Worm (Caenorhabditis elegans) whole organism, late embryonic: ENCODE data around the gene K10C2.8.

Experiments
- C08G9.2 ChIP-seq: sonication (generic microtip); optimal IDR thresholded peaks from 2 replicates; lab custom pipeline; 2016; ENCODE audit warnings: mild to moderate bottlenecking, missing genetic modification characterization, moderate library complexity, missing compliant biosample characterization
- ama-1 ChIP-seq: fragments of 150-350 bp; optimal IDR thresholded peaks from 2 replicates; lab custom pipeline; 2014
- ceh-19 ChIP-seq: fragments of 200-800 bp; sonication (Bioruptor generic); optimal IDR thresholded peaks from 2 replicates; lab custom pipeline; 2018; ENCODE audit warnings: mild to moderate bottlenecking, missing genetic modification characterization, missing compliant biosample characterization
- ceh-31 ChIP-seq: sonication (generic microtip); optimal IDR thresholded peaks from 2 replicates; lab custom pipeline; 2016; ENCODE audit warnings: missing genetic modification characterization, missing compliant biosample characterization
- ceh-45 ChIP-seq: fragments of 200-800 bp; sonication (Bioruptor generic); IDR thresholded peaks from 2 replicates; pipeline ENCODE4 v1.3.6; 2022; ENCODE audit warnings: missing genetic modification reagents, missing genetic modification characterization, missing compliant biosample characterization
- hlh-6 ChIP-seq: sonication (generic microtip); optimal IDR thresholded peaks from 2 replicates; lab custom pipeline; 2016; ENCODE audit warnings: missing genotype, missing genetic modification characterization, missing compliant biosample characterization
- lin-11 ChIP-seq: fragments of 200-800 bp; sonication (Bioruptor generic); optimal IDR thresholded peaks from 2 replicates; lab custom pipeline; 2018; ENCODE audit warnings: mild to moderate bottlenecking, missing genetic modification characterization, missing compliant biosample characterization
- pag-3 ChIP-seq: sonication (generic microtip); optimal IDR thresholded peaks from 2 replicates; lab custom pipeline; 2016; ENCODE audit warnings: missing compliant biosample characterization, missing genetic modification characterization, borderline replicate concordance
- pha-4 ChIP-seq: fragments of 150-350 bp; optimal IDR thresholded peaks from 2 replicates; lab custom pipeline; 2018; ENCODE audit warnings: missing biosample characterization, missing genetic modification reagents, missing genetic modification characterization
- sdc-2 ChIP-seq: sonication (generic microtip); optimal IDR thresholded peaks from 2 replicates; lab custom pipeline; 2016; ENCODE audit warnings: missing genotype, missing genetic modification characterization, missing compliant biosample characterization
- syd-9 ChIP-seq: sonication (generic microtip); optimal IDR thresholded peaks from 2 replicates; lab custom pipeline; 2016; ENCODE audit warnings: mild to moderate bottlenecking, missing genetic modification characterization, moderate library complexity, missing compliant biosample characterization
- tbx-7 ChIP-seq: sonication (generic microtip); optimal IDR thresholded peaks from 2 replicates; lab custom pipeline; 2016; ENCODE audit warnings: missing genotype, missing genetic modification characterization, missing compliant biosample characterization
- unc-42 ChIP-seq: sonication (generic microtip); optimal IDR thresholded peaks from 2 replicates; lab custom pipeline; 2016; ENCODE audit warnings: missing genotype, missing genetic modification characterization, missing compliant biosample characterization
- unc-86 ChIP-seq: sonication (generic microtip); optimal IDR thresholded peaks from 2 replicates; lab custom pipeline; 2016; ENCODE audit warnings: missing genetic modification characterization, missing compliant biosample characterization

DNA sequence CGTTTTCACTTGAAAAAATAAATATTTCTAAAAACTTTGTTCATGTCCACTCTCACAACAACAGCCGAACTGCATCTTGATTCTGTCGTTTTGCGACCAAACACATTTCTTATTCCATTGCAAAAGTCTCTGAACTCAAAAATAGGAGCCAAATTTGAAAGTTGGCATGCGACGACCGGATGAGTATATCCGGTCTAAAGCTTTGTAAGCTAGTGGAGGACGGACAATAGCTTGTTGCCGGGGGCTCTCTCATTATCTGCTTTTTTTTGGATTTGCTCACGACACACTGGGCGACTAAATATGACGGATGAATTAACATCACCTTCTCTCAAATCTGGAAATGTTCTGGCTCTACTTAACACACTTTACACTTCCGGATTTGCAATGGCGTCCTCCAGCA is 24.3 kb upstream of the K10C2.8 start, which contains the start of gene K04E7.1:
- TF ChIP-seq C08G9.2, result no peak
- no peak for TF ChIP-seq ama-1 (lab: Kevin White, UChicago)
- TF ChIP-seq unc-86 (tag; lab: Kevin White, UChicago), result no peak
- TF ChIP-seq ceh-19 (GFP tag; lab: Kevin White, UChicago), result no peak
- TF ChIP-seq unc-42 (tag; lab: Kevin White, UChicago), result no peak
- no peak for TF ChIP-seq tbx-7 (tag; lab: Kevin White, UChicago)
- no peak for TF ChIP-seq hlh-6 (tag; lab: Kevin White, UChicago)
- no peak for TF ChIP-seq syd-9 (tag; lab: Kevin White, UChicago)
- no peak for TF ChIP-seq pha-4 (tag; lab: Kevin White, UChicago)
- no peak for TF ChIP-seq pag-3 (tag; lab: Kevin White, UChicago)
- TF ChIP-seq sdc-2, result no peak
- no peak for TF ChIP-seq ceh-31 (tag; lab: Kevin White, UChicago)
- TF ChIP-seq lin-11 (tag; lab: Kevin White, UChicago), result no peak
- TF ChIP-seq ceh-45 (GFP tag; lab: Robert Waterston, UW), result no peak
